Worm (Caenorhabditis elegans) whole organism, young adult: ENCODE data around the gene mct-5.

Experiments used
- B0336.3 ChIP-seq: fragments of 200-800 bp; sonication (Bioruptor generic); IDR thresholded peaks from 2 replicates; pipeline ENCODE4 v1.3.6; 2022; ENCODE audit warnings: missing genetic modification characterization, missing compliant biosample characterization
- C06A6.2 ChIP-seq: fragments of 200-800 bp; sonication (Bioruptor generic); conservative IDR thresholded peaks from 2 replicates; pipeline ENCODE4 v1.3.6; 2022; ENCODE audit warnings: missing genetic modification characterization, missing compliant biosample characterization
- F22D6.2 ChIP-seq: sonication (generic microtip); optimal IDR thresholded peaks from 2 replicates; lab custom pipeline; 2016; ENCODE audit warnings: mild to moderate bottlenecking, missing genetic modification characterization, missing compliant biosample characterization
- F23B12.7 ChIP-seq: sonication (generic microtip); optimal IDR thresholded peaks from 2 replicates; lab custom pipeline; 2017; ENCODE audit warnings: missing genetic modification characterization, mild to moderate bottlenecking, missing compliant biosample characterization, antibody characterized with exemption, moderate library complexity; ENCODE audit not compliant: insufficient read depth
- F33H1.4 ChIP-seq: fragments of 200-800 bp; sonication (Bioruptor generic); IDR thresholded peaks from 2 replicates; pipeline ENCODE4 v1.3.6; 2022; ENCODE audit warnings: missing genetic modification reagents, missing genetic modification characterization, missing compliant biosample characterization
- F57C9.4 ChIP-seq: sonication (generic microtip); optimal IDR thresholded peaks from 2 replicates; lab custom pipeline; 2017; ENCODE audit warnings: mild to moderate bottlenecking, missing genetic modification characterization, missing compliant biosample characterization
- T26A5.8 ChIP-seq: sonication (generic microtip); optimal IDR thresholded peaks from 2 replicates; lab custom pipeline; 2016; ENCODE audit warnings: missing genetic modification characterization, missing compliant biosample characterization
- Y56A3A.18 ChIP-seq: fragments of 200-800 bp; sonication (Bioruptor generic); IDR thresholded peaks from 2 replicates; pipeline ENCODE4 v1.3.6; 2022; ENCODE audit warnings: missing genetic modification reagents, missing genetic modification characterization, missing compliant biosample characterization
- akir-1 ChIP-seq: fragments of 200-800 bp; sonication (Bioruptor generic); optimal IDR thresholded peaks from 2 replicates; lab custom pipeline; 2018; ENCODE audit warnings: mild to moderate bottlenecking, missing genetic modification characterization, moderate library complexity, missing compliant biosample characterization
- atf-7 ChIP-seq: sonication (generic microtip); optimal IDR thresholded peaks from 2 replicates; lab custom pipeline; 2017; ENCODE audit warnings: mild to moderate bottlenecking, missing genetic modification characterization, missing compliant biosample characterization
- attf-5 ChIP-seq: fragments of 200-800 bp; sonication (Bioruptor generic); optimal IDR thresholded peaks from 2 replicates; lab custom pipeline; 2018; ENCODE audit warnings: mild to moderate bottlenecking, missing genetic modification characterization, missing compliant biosample characterization
- cebp-1 ChIP-seq, 2 experiments: fragments of 200-800 bp in 1 of 2; sonication (Bioruptor generic) in 1 of 2; sonication (generic microtip) in 1 of 2; IDR thresholded peaks in 1 of 2; optimal IDR thresholded peaks in 1 of 2; 2 replicates each; pipeline versions ENCODE4 v1.3.6 to Lab custom; 2017 to 2022; ENCODE audit warnings: missing compliant biosample characterization in 2 of 2, missing genetic modification characterization in 2 of 2, mild to moderate bottlenecking in 1 of 2, missing genetic modification reagents in 1 of 2, moderate library complexity in 1 of 2
- ceh-58 ChIP-seq: fragments of 200-800 bp; sonication (Bioruptor generic); IDR thresholded peaks from 2 replicates; pipeline ENCODE4 v1.3.6; 2022; ENCODE audit warnings: missing genetic modification characterization, missing compliant biosample characterization
- chd-7 ChIP-seq: sonication (generic microtip); optimal IDR thresholded peaks from 2 replicates; lab custom pipeline; 2016; ENCODE audit warnings: mild to moderate bottlenecking, missing genetic modification characterization, moderate library complexity, missing compliant biosample characterization
- die-1 ChIP-seq: sonication (generic microtip); optimal IDR thresholded peaks from 2 replicates; lab custom pipeline; 2016; ENCODE audit warnings: missing genotype, mild to moderate bottlenecking, missing genetic modification characterization, missing compliant biosample characterization
- dox-1 ChIP-seq: fragments of 200-800 bp; sonication (Bioruptor generic); IDR thresholded peaks from 2 replicates; pipeline ENCODE4 v1.3.6; 2022; ENCODE audit warnings: missing genetic modification reagents, missing genetic modification characterization, missing compliant biosample characterization
- efl-1 ChIP-seq: fragments of 150-350 bp; optimal IDR thresholded peaks from 2 replicates; lab custom pipeline; 2014; ENCODE audit warnings: missing biosample characterization, missing genetic modification reagents, missing genetic modification characterization
- gei-17 ChIP-seq: fragments of 200-800 bp; sonication (Bioruptor generic); optimal IDR thresholded peaks from 2 replicates; lab custom pipeline; 2018; ENCODE audit warnings: mild to moderate bottlenecking, missing genetic modification characterization, missing compliant biosample characterization
- let-526 ChIP-seq: fragments of 200-800 bp; sonication (Bioruptor generic); IDR thresholded peaks from 2 replicates; pipeline ENCODE4 v1.3.6; 2022; ENCODE audit warnings: missing genetic modification reagents, missing genetic modification characterization, missing compliant biosample characterization
- let-607 ChIP-seq, 2 experiments: fragments of 200-800 bp in 1 of 2; sonication (Bioruptor generic) in 1 of 2; sonication (generic microtip) in 1 of 2; optimal IDR thresholded peaks; 2 replicates each; lab custom pipeline; 2016 to 2018; ENCODE audit warnings: mild to moderate bottlenecking in 2 of 2, missing compliant biosample characterization in 2 of 2, missing genetic modification characterization in 2 of 2, moderate library complexity in 2 of 2, missing genotype in 1 of 2
- lin-26 ChIP-seq: fragments of 200-800 bp; sonication (Bioruptor generic); IDR thresholded peaks from 2 replicates; pipeline ENCODE4 v1.3.6; 2022; ENCODE audit warnings: missing genetic modification reagents, missing genetic modification characterization, missing compliant biosample characterization
- lin-35 ChIP-seq, 3 experiments: fragments of 150-350 bp in 2 of 3; sonication (generic microtip) in 1 of 3; optimal IDR thresholded peaks; 2 replicates each; lab custom pipeline; 2014 to 2018; ENCODE audit warnings: missing biosample characterization in 3 of 3, missing genetic modification characterization in 3 of 3, missing genetic modification reagents in 3 of 3
- lin-40 ChIP-seq: sonication (generic microtip); optimal IDR thresholded peaks from 2 replicates; lab custom pipeline; 2016; ENCODE audit warnings: missing genetic modification characterization, mild to moderate bottlenecking, missing compliant biosample characterization, missing genotype, missing genetic modification reagents
- lin-54 ChIP-seq: fragments of 200-800 bp; sonication (Bioruptor generic); optimal IDR thresholded peaks from 2 replicates; lab custom pipeline; 2018; ENCODE audit warnings: mild to moderate bottlenecking, missing genetic modification characterization, missing compliant biosample characterization
- madf-10 ChIP-seq: sonication (generic microtip); optimal IDR thresholded peaks from 2 replicates; lab custom pipeline; 2016; ENCODE audit warnings: mild to moderate bottlenecking, missing genetic modification characterization, missing compliant biosample characterization
- mxl-1 ChIP-seq: sonication (generic microtip); optimal IDR thresholded peaks from 2 replicates; lab custom pipeline; 2016; ENCODE audit warnings: missing genetic modification characterization, missing compliant biosample characterization
- nfya-1 ChIP-seq: sonication (generic microtip); optimal IDR thresholded peaks from 2 replicates; lab custom pipeline; 2017; ENCODE audit warnings: antibody characterized with exemption, missing compliant biosample characterization, missing genetic modification characterization, borderline replicate concordance; ENCODE audit not compliant: insufficient read depth
- nfyb-1 ChIP-seq: fragments of 200-800 bp; sonication (Bioruptor generic); IDR thresholded peaks from 2 replicates; pipeline ENCODE4 v1.3.6; 2022; ENCODE audit warnings: missing genetic modification reagents, missing genetic modification characterization, missing compliant biosample characterization
- nhr-120 ChIP-seq: fragments of 200-800 bp; sonication (Bioruptor generic); IDR thresholded peaks from 2 replicates; pipeline ENCODE4 v1.3.6; 2022; ENCODE audit warnings: missing genetic modification characterization, missing compliant biosample characterization
- nhr-80 ChIP-seq: sonication (generic microtip); optimal IDR thresholded peaks from 2 replicates; lab custom pipeline; 2016; ENCODE audit warnings: missing genetic modification characterization, missing compliant biosample characterization
- nhr-90 ChIP-seq: sonication (generic microtip); optimal IDR thresholded peaks from 2 replicates; lab custom pipeline; 2016; ENCODE audit warnings: missing genotype, mild to moderate bottlenecking, missing genetic modification characterization, missing compliant biosample characterization
- pbrm-1 ChIP-seq: fragments of 200-800 bp; sonication (Bioruptor generic); IDR thresholded peaks from 2 replicates; pipeline ENCODE4 v1.3.6; 2022; ENCODE audit warnings: missing genetic modification reagents, missing genetic modification characterization, missing compliant biosample characterization
- repo-1 ChIP-seq: sonication (generic microtip); optimal IDR thresholded peaks from 2 replicates; lab custom pipeline; 2017; ENCODE audit warnings: mild to moderate bottlenecking, missing genetic modification characterization, missing compliant biosample characterization
- snpc-4 ChIP-seq, 5 experiments: fragments of 150-350 bp in 1 of 5; sonication (generic microtip) in 4 of 5; optimal IDR thresholded peaks; 2 replicates each; lab custom pipeline; 2014 to 2018; ENCODE audit warnings: missing genetic modification characterization in 5 of 5, missing biosample characterization in 3 of 5, antibody characterized with exemption in 2 of 5, mild to moderate bottlenecking in 2 of 5, missing compliant biosample characterization in 2 of 5, missing genotype in 2 of 5, moderate library complexity in 2 of 5, missing genetic modification reagents in 1 of 5
- somi-1 ChIP-seq: fragments of 200-800 bp; sonication (Bioruptor generic); optimal IDR thresholded peaks from 2 replicates; lab custom pipeline; 2018; ENCODE audit warnings: mild to moderate bottlenecking, missing genetic modification characterization, missing compliant biosample characterization
- tbp1 ChIP-seq: fragments of 200-800 bp; sonication (Bioruptor generic); optimal IDR thresholded peaks from 2 replicates; lab custom pipeline; 2018; ENCODE audit warnings: mild to moderate bottlenecking, missing genetic modification characterization, missing compliant biosample characterization
- ztf-22 ChIP-seq: fragments of 200-800 bp; sonication (Bioruptor generic); optimal IDR thresholded peaks from 2 replicates; lab custom pipeline; 2018; ENCODE audit warnings: mild to moderate bottlenecking, missing genetic modification characterization, moderate library complexity, missing compliant biosample characterization
- ztf-26 ChIP-seq: sonication (generic microtip); optimal IDR thresholded peaks from 2 replicates; lab custom pipeline; 2017; ENCODE audit warnings: missing genetic modification characterization, missing compliant biosample characterization

Gene mct-5

ce11 chrII:7060202-7060601, 38.2 kb downstream of the mct-5 start:
- TF ChIP-seq repo-1 (tag; lab: Kevin White, UChicago) (no peak), F22D6.2 (tag; lab: Kevin White, UChicago) (no peak), T26A5.8 (no peak), let-607 (tag; optimal IDR thresholded peaks at IDR 0.05; lab: Kevin White, UChicago) (peak in 1 of 2 experiments; percentile 85), atf-7 (peak; percentile 89), madf-10 (tag; lab: Kevin White, UChicago) (peak; percentile 21), cebp-1 (GFP tag; IDR thresholded peaks at IDR 0.05; lab: Robert Waterston, UW) (no peak), cebp-1 (tag; optimal IDR thresholded peaks at IDR 0.05; lab: Kevin White, UChicago) (peak; percentile 41), nhr-90 (tag; lab: Kevin White, UChicago) (peak; percentile 57), ceh-58 (GFP tag; lab: Robert Waterston, UW) (no peak), chd-7 (tag; lab: Kevin White, UChicago) (peak; percentile 30), F23B12.7 (no peak), nhr-80 (tag; lab: Kevin White, UChicago) (peak; percentile 98), ztf-22 (GFP tag; lab: Kevin White, UChicago) (peak; percentile 79), nfyb-1 (GFP tag; lab: Robert Waterston, UW) (0 out of 2 replicates have a peak, but pooled peaks have one; percentile 47), tbp1 (GFP tag; lab: Kevin White, UChicago) (peak; percentile 32), snpc-4 (GFP tag; optimal IDR thresholded peaks at IDR 0.05; lab: Kevin White, UChicago) (no peak), snpc-4 (tag; optimal IDR thresholded peaks at IDR 0.05; lab: Kevin White, UChicago) (peak in 2 of 4 experiments; percentile 10 to 13), C06A6.2 (peak; percentile 39; the same call in 1 of the 2 replicates), B0336.3 (GFP tag; lab: Robert Waterston, UW) (0 out of 2 replicates have a peak, but pooled peaks have one; percentile 44), nfya-1 (tag; lab: Kevin White, UChicago) (no peak), dox-1 (peak; percentile 55; the same call in 1 of the 2 replicates)
- TF ChIP-seq, all 124 proteins: peak for 14

ce11 chrII:7059274-7059757, 39.1 kb downstream of the mct-5 start:
- TF ChIP-seq nhr-120 (GFP tag; lab: Robert Waterston, UW) (no peak), lin-35 (GFP tag; optimal IDR thresholded peaks at IDR 0.05; lab: Kevin White, UChicago) (peak in 1 of 3 experiments; percentile 39), nhr-80 (tag; lab: Kevin White, UChicago) (peak; percentile 70), gei-17 (GFP tag; lab: Kevin White, UChicago) (no peak), lin-54 (GFP tag; lab: Kevin White, UChicago) (peak; percentile 29), Y56A3A.18 (0 out of 2 replicates have a peak, but pooled peaks have one; percentile 36), efl-1 (GFP tag; lab: Kevin White, UChicago) (no peak), lin-26 (GFP tag; lab: Robert Waterston, UW) (0 out of 2 replicates have a peak, but pooled peaks have one; percentile 53), attf-5 (GFP tag; lab: Kevin White, UChicago) (peak; percentile 62), ztf-26 (peak; percentile 36), let-607 (tag; optimal IDR thresholded peaks at IDR 0.05; lab: Kevin White, UChicago) (peak in 1 of 2 experiments; percentile 36), F57C9.4 (no peak), pbrm-1 (peak; percentile 53; the same call in 1 of the 2 replicates), let-526 (GFP tag; lab: Robert Waterston, UW) (0 out of 2 replicates have a peak, but pooled peaks have one; percentile 21), cebp-1 (GFP tag; IDR thresholded peaks at IDR 0.05; lab: Robert Waterston, UW) (no peak), cebp-1 (tag; optimal IDR thresholded peaks at IDR 0.05; lab: Kevin White, UChicago) (peak; percentile 55), lin-40 (peak; percentile 43), F33H1.4 (GFP tag; lab: Robert Waterston, UW) (no peak), somi-1 (GFP tag; lab: Kevin White, UChicago) (peak; percentile 62), mxl-1 (tag; lab: Kevin White, UChicago) (no peak), akir-1 (GFP tag; lab: Kevin White, UChicago) (no peak), die-1 (peak; percentile 3)
